Worm (Caenorhabditis elegans): Measurements from ENCODE around the gene trd-1.

DNA sequence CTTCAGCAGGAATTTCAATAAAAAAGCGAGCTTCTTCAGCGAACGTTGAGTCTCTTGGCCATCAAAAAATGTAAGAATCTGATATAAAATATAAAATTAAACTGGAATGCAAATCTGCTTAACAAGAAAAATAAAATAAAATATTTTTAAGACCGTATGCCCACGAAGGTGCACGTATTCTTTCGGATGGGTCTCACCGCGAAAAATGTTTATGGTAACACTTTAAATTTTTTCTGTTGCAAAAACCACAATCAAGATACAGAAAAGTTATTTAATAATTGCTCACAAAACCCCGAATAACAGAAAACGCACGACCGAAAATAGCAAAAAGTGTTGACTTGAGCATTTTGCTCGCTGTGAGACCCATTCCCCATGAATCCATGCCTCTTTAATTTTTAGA is 46.9 kb upstream of the trd-1 start:
- TF ChIP-seq ama-1 (optimal IDR thresholded peaks at IDR 0.05) (no peak), ceh-13 (GFP tag; optimal IDR thresholded peaks at IDR 0.05) (no peak), hmg-4 (GFP tag; optimal IDR thresholded peaks at IDR 0.05) (no peak), pes-1 (GFP tag; IDR thresholded peaks at IDR 0.05) (no peak), tbx-37 (GFP tag; conservative IDR thresholded peaks at IDR 0.05) (no peak), aly-1 (tag; optimal IDR thresholded peaks at IDR 0.05) (no peak), hnd-1 (tag; optimal IDR thresholded peaks at IDR 0.05) (no peak), B0310.2 (tag; optimal IDR thresholded peaks at IDR 0.05) (no peak), scrt-1 (GFP tag; IDR thresholded peaks at IDR 0.05) (no peak)

Data from whole organism, early embryonic.